Worm (Caenorhabditis elegans) whole organism, mixed stage, embryonic: ENCODE measurements around the gene mak-2.

Source experiments
- bed-3 ChIP-seq: fragments of 200-800 bp; sonication (Bioruptor generic); optimal IDR thresholded peaks from 3 replicates; lab custom pipeline; 2018; ENCODE audit warnings: mild to moderate bottlenecking, missing genetic modification characterization, moderate library complexity, missing compliant biosample characterization
- elt-3 ChIP-seq: fragments of 150-350 bp; optimal IDR thresholded peaks from 2 replicates; lab custom pipeline; 2014; ENCODE audit warnings: missing biosample characterization, missing genetic modification characterization
- ham-2 ChIP-seq: fragments of 200-800 bp; sonication (Bioruptor generic); optimal IDR thresholded peaks from 2 replicates; lab custom pipeline; 2018; ENCODE audit warnings: mild to moderate bottlenecking, missing genetic modification characterization, missing compliant biosample characterization
- lsy-2 ChIP-seq: fragments of 150-350 bp; optimal IDR thresholded peaks from 2 replicates; lab custom pipeline; 2014; ENCODE audit warnings: missing biosample characterization, missing genetic modification characterization
- nhr-76 ChIP-seq: sonication (generic microtip); optimal IDR thresholded peaks from 2 replicates; lab custom pipeline; 2017; ENCODE audit warnings: missing biosample characterization, missing genetic modification characterization
- pha-4 ChIP-seq: fragments of 150-350 bp; optimal IDR thresholded peaks from 2 replicates; lab custom pipeline; 2018; ENCODE audit warnings: missing biosample characterization, missing genetic modification reagents, missing genetic modification characterization
- sptf-1 ChIP-seq: sonication (generic microtip); optimal IDR thresholded peaks from 2 replicates; lab custom pipeline; 2017; ENCODE audit warnings: mild to moderate bottlenecking, missing genetic modification characterization, moderate library complexity, missing compliant biosample characterization
- unc-62 ChIP-seq: fragments of 150-350 bp; optimal IDR thresholded peaks from 2 replicates; lab custom pipeline; 2014; ENCODE audit warnings: missing biosample characterization, missing genetic modification reagents, missing genetic modification characterization
- ztf-11 ChIP-seq: fragments of 150-350 bp; optimal IDR thresholded peaks from 2 replicates; lab custom pipeline; 2014; ENCODE audit warnings: missing biosample characterization, missing genetic modification characterization

DNA sequence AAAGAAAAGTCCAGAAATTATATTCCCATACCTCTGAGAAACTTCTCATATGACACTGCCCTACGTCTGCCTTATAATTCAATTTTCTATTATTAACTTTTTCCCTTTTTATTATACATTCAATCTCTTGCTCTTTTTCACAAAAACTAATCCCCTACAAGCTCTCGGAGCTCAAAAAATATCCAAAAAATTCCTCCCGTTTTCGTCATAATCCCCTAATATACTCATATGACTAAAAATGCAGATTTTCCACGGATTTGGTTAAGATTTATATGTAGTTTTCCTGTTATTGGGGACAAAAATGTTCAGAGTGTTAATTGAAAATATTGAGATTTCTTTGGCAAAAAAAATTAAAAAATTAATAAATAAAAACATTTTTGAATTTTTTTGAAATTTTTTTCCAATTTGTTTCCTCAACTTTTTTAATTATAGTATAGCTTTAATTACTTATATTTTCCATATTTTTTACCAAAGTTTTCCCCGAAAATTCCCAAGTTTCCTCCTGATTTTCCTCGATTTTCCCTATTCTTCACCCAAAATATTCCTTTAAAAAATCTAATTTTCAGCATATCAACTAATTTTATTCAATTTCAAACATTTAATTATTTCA is 39.3 kb downstream of the mak-2 start, which contains the start of gene lgc-30:
- TF ChIP-seq bed-3 (no peak), ham-2 (no peak), unc-62 (GFP tag; lab: Kevin White, UChicago) (no peak), sptf-1 (no peak), elt-3 (tag; lab: Kevin White, UChicago) (no peak), nhr-76 (tag; lab: Kevin White, UChicago) (no peak), lsy-2 (no peak), pha-4 (no peak), ztf-11 (tag; lab: Kevin White, UChicago) (no peak)
